Fruit fly (Drosophila melanogaster): ENCODE results near the gene TyrRS.

- TF ChIP-seq Met (GFP tag; optimal IDR thresholded peaks at IDR 0.05) (no peak), Lpt (GFP tag; optimal IDR thresholded peaks at IDR 0.05) (no peak), Eip93F (GFP tag; optimal IDR thresholded peaks at IDR 0.05) (no peak), net (GFP tag; optimal IDR thresholded peaks at IDR 0.05) (no peak), Hr39 (GFP tag; optimal IDR thresholded peaks at IDR 0.05) (no peak), Sox102F (GFP tag; optimal IDR thresholded peaks at IDR 0.05) (no peak), Eip78C (GFP tag) (no peak), CG7368 (GFP tag; optimal IDR thresholded peaks at IDR 0.05) (no peak), CG8319 (GFP tag; optimal IDR thresholded peaks at IDR 0.05) (no peak), Eip75B (GFP tag; optimal IDR thresholded peaks at IDR 0.05) (no peak), Smox (GFP tag; optimal IDR thresholded peaks at IDR 0.05) (no peak), Blimp-1 (GFP tag; optimal IDR thresholded peaks at IDR 0.05) (no peak), Hr38 (GFP tag; optimal IDR thresholded peaks at IDR 0.05) (no peak), CG9139 (GFP tag; optimal IDR thresholded peaks at IDR 0.05) (no peak)
These were observed 9.5 kb downstream of the TyrRS start for dm6 chr3L:16409440-16410233.
